Worm (Caenorhabditis elegans): ENCODE results near the gene golg-2.

The golg-2 gene

DNA sequence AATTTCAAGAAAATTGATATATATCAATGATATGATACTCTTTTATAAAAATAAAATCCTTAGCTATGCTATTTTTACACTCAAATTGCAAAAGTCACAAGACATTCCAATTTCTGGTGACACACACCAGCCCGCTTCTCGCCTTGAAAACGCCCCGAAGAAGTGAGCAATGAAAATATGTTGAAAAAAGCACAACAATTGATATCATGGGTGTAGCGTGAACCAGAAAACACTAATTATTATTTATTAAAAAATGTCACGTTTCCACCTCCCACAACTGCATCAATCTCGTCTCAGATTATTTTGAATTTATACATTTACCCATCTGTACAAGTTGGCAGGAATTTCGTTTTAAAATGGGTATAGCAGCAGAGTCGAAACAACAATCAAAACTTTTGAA, 35.1 kb downstream of the golg-2 start, which contains the start of gene F59A6.4:
F59A6.4 (plus strand) TSS at position 301 of the 400 bp plus-strand sequence.
- TF ChIP-seq dve-1 (tag; optimal IDR thresholded peaks at IDR 0.05): no peak
- TF ChIP-seq pax-1 (tag; optimal IDR thresholded peaks at IDR 0.05): no peak
- TF ChIP-seq ceh-2 (tag; optimal IDR thresholded peaks at IDR 0.05): no peak
- TF ChIP-seq rnt-1 (tag; optimal IDR thresholded peaks at IDR 0.05): no peak
- no peak for TF ChIP-seq pag-3 (tag; optimal IDR thresholded peaks at IDR 0.05; ENCODE audit: borderline replicate concordance)
- no peak for TF ChIP-seq pat-9 (tag; optimal IDR thresholded peaks at IDR 0.05)
- no peak for TF ChIP-seq unc-55 (GFP tag; optimal IDR thresholded peaks at IDR 0.05)
- no peak for TF ChIP-seq ceh-30 (tag; optimal IDR thresholded peaks at IDR 0.05)
- no peak for TF ChIP-seq elt-2 (tag; optimal IDR thresholded peaks at IDR 0.05)
- TF ChIP-seq fax-1 (tag; optimal IDR thresholded peaks at IDR 0.05): no peak
- TF ChIP-seq T23F11.4 (GFP tag; optimal IDR thresholded peaks at IDR 0.05): no peak
- TF ChIP-seq sox-2 (GFP tag; IDR thresholded peaks at IDR 0.05): no peak
- TF ChIP-seq sdc-2 (tag; optimal IDR thresholded peaks at IDR 0.05): no peak
- no peak for TF ChIP-seq ceh-22 (tag; optimal IDR thresholded peaks at IDR 0.05)
- no peak for TF ChIP-seq ceh-19 (GFP tag; optimal IDR thresholded peaks at IDR 0.05)
- no peak for TF ChIP-seq fkh-10 (GFP tag; optimal IDR thresholded peaks at IDR 0.05)
- no peak for TF ChIP-seq madf-2 (tag; optimal IDR thresholded peaks at IDR 0.05)
- no peak for TF ChIP-seq tbx-7 (tag; optimal IDR thresholded peaks at IDR 0.05)

DNA sequence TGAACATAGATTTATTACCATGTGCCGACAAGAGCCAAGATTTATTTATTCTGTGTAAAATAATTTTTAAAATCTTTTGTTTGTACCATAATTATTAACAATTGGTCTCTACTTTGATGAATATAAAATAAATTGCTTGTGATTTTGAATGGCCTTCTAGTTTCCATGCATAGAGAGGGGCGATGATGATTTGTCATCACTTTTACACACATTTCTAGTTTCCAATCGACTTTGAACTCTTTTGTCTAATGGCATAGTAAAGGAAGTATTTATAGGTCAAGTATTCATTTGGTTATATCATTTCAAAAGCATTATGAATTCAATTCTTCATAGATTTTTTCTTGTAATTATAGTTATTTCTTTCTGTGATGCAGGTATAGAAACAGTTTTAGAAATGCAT, 36.2 kb downstream of the golg-2 start, which contains the start of gene F59A6.10:
F59A6.10 (plus strand) TSS at position 301 of the 400 bp plus-strand sequence.
- TF ChIP-seq ceh-45 (GFP tag; IDR thresholded peaks at IDR 0.05): no peak
- TF ChIP-seq lin-11 (tag; optimal IDR thresholded peaks at IDR 0.05): no peak
- no peak for TF ChIP-seq mec-3 (tag; optimal IDR thresholded peaks at IDR 0.05; ENCODE audit: borderline replicate concordance)
- no peak for TF ChIP-seq pax-1 (tag; optimal IDR thresholded peaks at IDR 0.05)
- no peak for TF ChIP-seq unc-55 (GFP tag; optimal IDR thresholded peaks at IDR 0.05)
- no peak for TF ChIP-seq K02D7.2 (tag; optimal IDR thresholded peaks at IDR 0.05)

ce11 chrII:5001866-5002265, 38.0 kb downstream of the golg-2 start:
- TF ChIP-seq fax-1 (tag; optimal IDR thresholded peaks at IDR 0.05) (no peak), dmd-4 (tag; optimal IDR thresholded peaks at IDR 0.05; ENCODE audit: borderline replicate concordance) (no peak), mec-3 (tag; optimal IDR thresholded peaks at IDR 0.05; ENCODE audit: borderline replicate concordance) (no peak), pat-9 (tag; optimal IDR thresholded peaks at IDR 0.05) (no peak)

ce11 chrII:4999122-4999521, 40.8 kb downstream of the golg-2 start, which contains the start of gene citk-2:
citk-2 (plus strand) TSS chrII:4999520.
- TF ChIP-seq unc-3 (GFP tag; conservative IDR thresholded peaks at IDR 0.05) (no peak), unc-3 (tag; optimal IDR thresholded peaks at IDR 0.05) (no peak), sdc-2 (tag; optimal IDR thresholded peaks at IDR 0.05) (peak; percentile 31), K02D7.2 (tag; optimal IDR thresholded peaks at IDR 0.05) (no peak), unc-42 (tag; optimal IDR thresholded peaks at IDR 0.05) (peak; percentile 77), lin-11 (tag; optimal IDR thresholded peaks at IDR 0.05) (no peak), pqm-1 (tag; optimal IDR thresholded peaks at IDR 0.05) (no peak), pag-3 (tag; optimal IDR thresholded peaks at IDR 0.05; ENCODE audit: borderline replicate concordance) (no peak), unc-55 (GFP tag; optimal IDR thresholded peaks at IDR 0.05) (peak; percentile 61), ceh-18 (tag; optimal IDR thresholded peaks at IDR 0.05) (no peak), ceh-2 (tag; optimal IDR thresholded peaks at IDR 0.05) (no peak), madf-2 (tag; optimal IDR thresholded peaks at IDR 0.05) (no peak), ceh-34 (tag; optimal IDR thresholded peaks at IDR 0.05) (no peak), fax-1 (tag; optimal IDR thresholded peaks at IDR 0.05) (no peak), C08G9.2 (tag; optimal IDR thresholded peaks at IDR 0.05) (no peak), ttx-3 (tag; optimal IDR thresholded peaks at IDR 0.05) (no peak), ceh-6 (GFP tag; optimal IDR thresholded peaks at IDR 0.05) (no peak), unc-86 (tag; optimal IDR thresholded peaks at IDR 0.05) (no peak), ceh-14 (tag; optimal IDR thresholded peaks at IDR 0.05) (peak; percentile 1), ceh-45 (GFP tag; IDR thresholded peaks at IDR 0.05) (no peak), ceh-19 (GFP tag; optimal IDR thresholded peaks at IDR 0.05) (no peak), T23F11.4 (GFP tag; optimal IDR thresholded peaks at IDR 0.05) (no peak), dve-1 (tag; optimal IDR thresholded peaks at IDR 0.05) (peak; percentile 39), ztf-16 (tag; optimal IDR thresholded peaks at IDR 0.05) (no peak), tbx-2 (tag; optimal IDR thresholded peaks at IDR 0.05) (peak; percentile 9), hlh-30 (tag; optimal IDR thresholded peaks at IDR 0.05; ENCODE audit: insufficient read depth) (no peak), nfya-1 (tag; optimal IDR thresholded peaks at IDR 0.05) (peak; percentile 86), K09A11.1 (tag; optimal IDR thresholded peaks at IDR 0.05; ENCODE audit: insufficient read depth) (no peak), pha-4 (tag; optimal IDR thresholded peaks at IDR 0.05) (no peak), pax-1 (tag; optimal IDR thresholded peaks at IDR 0.05) (no peak), che-1 (tag; optimal IDR thresholded peaks at IDR 0.05) (no peak), ama-1 (optimal IDR thresholded peaks at IDR 0.05) (no peak), Y22D7AL.16 (tag; optimal IDR thresholded peaks at IDR 0.05) (no peak), ahr-1 (tag; optimal IDR thresholded peaks at IDR 0.05) (no peak), npax-4 (tag; optimal IDR thresholded peaks at IDR 0.05) (no peak)
